Fruit fly (Drosophila melanogaster) whole organism, embryonic: Measurements from ENCODE around the gene SppL.
A peak's percentile ranks its signal among the peaks of the same experiment; 100 is the strongest.

Experiments
- CG11695 ChIP-seq: fragments of 200-800 bp; sonication (Bioruptor generic); IDR thresholded peaks from 3 replicates; pipeline ENCODE4 v1.3.6; 2022; ENCODE audit warnings: missing biosample characterization, missing genetic modification characterization
- CG11723 ChIP-seq: fragments of 200-800 bp; sonication (Bioruptor generic); optimal IDR thresholded peaks from 2 replicates; lab custom pipeline; 2017; ENCODE audit warnings: missing biosample characterization, mild to moderate bottlenecking, missing genetic modification characterization
- CG12769 ChIP-seq: fragments of 200-800 bp; sonication (Bioruptor generic); optimal IDR thresholded peaks from 2 replicates; lab custom pipeline; 2019; ENCODE audit warnings: missing biosample characterization, mild to moderate bottlenecking, missing genetic modification characterization, moderate library complexity
- CG17612 ChIP-seq: fragments of 200-800 bp; sonication (Bioruptor generic); IDR thresholded peaks from 2 replicates; pipeline ENCODE4 v1.3.6; 2022; ENCODE audit warnings: missing biosample characterization, missing genetic modification characterization
- CG17912 ChIP-seq: fragments of 200-800 bp; sonication (Bioruptor generic); optimal IDR thresholded peaks from 2 replicates; lab custom pipeline; 2018; ENCODE audit warnings: missing biosample characterization, mild to moderate bottlenecking, missing genetic modification characterization
- CG1832 ChIP-seq: fragments of 200-800 bp; sonication (Bioruptor generic); optimal IDR thresholded peaks from 2 replicates; lab custom pipeline; 2017; ENCODE audit warnings: missing biosample characterization, mild to moderate bottlenecking, missing genetic modification characterization, inconsistent platforms
- CG18476 ChIP-seq: fragments of 200-800 bp; sonication (Bioruptor generic); optimal IDR thresholded peaks from 2 replicates; lab custom pipeline; 2016; ENCODE audit warnings: missing biosample characterization, mild to moderate bottlenecking, missing genetic modification characterization
- CG2678 ChIP-seq: fragments of 200-800 bp; sonication (Bioruptor generic); optimal IDR thresholded peaks from 3 replicates; lab custom pipeline; 2019; ENCODE audit warnings: missing biosample characterization, mild to moderate bottlenecking, missing genetic modification characterization, moderate library complexity
- CG30431 ChIP-seq: fragments of 200-800 bp; sonication (Bioruptor generic); optimal IDR thresholded peaks from 2 replicates; lab custom pipeline; 2017; ENCODE audit warnings: missing biosample characterization, missing genetic modification characterization
- CG4424 ChIP-seq: fragments of 200-800 bp; sonication (Bioruptor generic); optimal IDR thresholded peaks from 3 replicates; lab custom pipeline; 2016; ENCODE audit warnings: missing biosample characterization, missing genetic modification characterization
- CG7963 ChIP-seq: fragments of 200-800 bp; sonication (Bioruptor generic); IDR thresholded peaks from 3 replicates; pipeline ENCODE4 v1.3.6; 2022; ENCODE audit warnings: missing biosample characterization, missing genetic modification characterization; ENCODE audit not compliant: partially characterized antibody
- CG7987 ChIP-seq: fragments of 200-800 bp; sonication (Bioruptor generic); optimal IDR thresholded peaks from 2 replicates; lab custom pipeline; 2018; ENCODE audit warnings: missing biosample characterization, mild to moderate bottlenecking, missing genetic modification characterization, moderate library complexity
- CG8478 ChIP-seq: fragments of >200 bp; optimal IDR thresholded peaks from 2 replicates; lab custom pipeline; 2018
- CG8765 ChIP-seq: fragments of 200-800 bp; sonication (Bioruptor generic); IDR thresholded peaks from 2 replicates; pipeline ENCODE4 v1.3.6; 2022; ENCODE audit warnings: missing biosample characterization, missing genetic modification characterization
- CG9727 ChIP-seq: fragments of 200-800 bp; sonication (Bioruptor generic); optimal IDR thresholded peaks from 3 replicates; lab custom pipeline; 2017; ENCODE audit warnings: missing biosample characterization, mild to moderate bottlenecking, missing genetic modification characterization
- CoRest ChIP-seq: fragments of 200-800 bp; sonication (Bioruptor generic); optimal IDR thresholded peaks from 3 replicates; lab custom pipeline; 2018; ENCODE audit warnings: missing biosample characterization, mild to moderate bottlenecking, missing genetic modification characterization, moderate library complexity
- D19A ChIP-seq: fragments of 200-800 bp; optimal IDR thresholded peaks from 3 replicates; lab custom pipeline; 2019; ENCODE audit warnings: missing biosample characterization, mild to moderate bottlenecking, missing genetic modification characterization, moderate library complexity
- Dad ChIP-seq: fragments of 200-800 bp; sonication (Bioruptor generic); optimal IDR thresholded peaks from 3 replicates; lab custom pipeline; 2016; ENCODE audit warnings: missing biosample characterization, missing genetic modification characterization
- Dbx ChIP-seq: fragments of 200-800 bp; sonication (Bioruptor generic); IDR thresholded peaks from 3 replicates; pipeline ENCODE4 v1.3.6; 2022; ENCODE audit warnings: missing biosample characterization, missing genetic modification characterization
- Ets97D ChIP-seq: fragments of 200-800 bp; sonication (Bioruptor generic); optimal IDR thresholded peaks from 3 replicates; lab custom pipeline; 2016; ENCODE audit warnings: missing biosample characterization, missing genetic modification characterization
- Gug ChIP-seq: fragments of 200-800 bp; sonication (Bioruptor generic); IDR thresholded peaks from 4 replicates; pipeline ENCODE4 v1.3.6; 2022; ENCODE audit warnings: missing biosample characterization, missing genetic modification characterization
- Hand ChIP-seq: fragments of 200-800 bp; sonication (Bioruptor generic); optimal IDR thresholded peaks from 2 replicates; lab custom pipeline; 2017; ENCODE audit warnings: mild to moderate bottlenecking, missing biosample characterization, missing genetic modification reagents, missing genetic modification characterization
- Hmr ChIP-seq: fragments of 200-800 bp; sonication (Bioruptor generic); optimal IDR thresholded peaks from 3 replicates; lab custom pipeline; 2017; ENCODE audit warnings: mild to moderate bottlenecking, missing biosample characterization, missing genetic modification reagents, missing genetic modification characterization
- MTF-1 ChIP-seq: fragments of 200-800 bp; sonication (Bioruptor generic); optimal IDR thresholded peaks from 2 replicates; lab custom pipeline; 2018; ENCODE audit warnings: missing biosample characterization, mild to moderate bottlenecking, missing genetic modification characterization, borderline replicate concordance
- Six4 ChIP-seq: fragments of 200-800 bp; sonication (Bioruptor generic); optimal IDR thresholded peaks from 2 replicates; lab custom pipeline; 2016; ENCODE audit warnings: missing biosample characterization, missing genetic modification characterization
- Sox100B ChIP-seq: fragments of 200-800 bp; sonication (Bioruptor generic); optimal IDR thresholded peaks from 3 replicates; lab custom pipeline; 2018; ENCODE audit warnings: missing biosample characterization, mild to moderate bottlenecking, missing genetic modification characterization
- Sox102F ChIP-seq: fragments of 200-800 bp; sonication (Bioruptor generic); optimal IDR thresholded peaks from 2 replicates; lab custom pipeline; 2018; ENCODE audit warnings: missing biosample characterization, mild to moderate bottlenecking, missing genetic modification characterization, moderate library complexity
- Stat92E ChIP-seq, 3 experiments: fragments of >200 bp in 2 of 3; fragments of 200-800 bp in 1 of 3; sonication (Bioruptor generic) in 1 of 3; optimal IDR thresholded peaks; 2 replicates each; lab custom pipeline; 2017 to 2019; ENCODE audit warnings: missing biosample characterization in 3 of 3, missing genetic modification characterization in 3 of 3, mild to moderate bottlenecking in 1 of 3, moderate library complexity in 1 of 3
- Usf ChIP-seq: fragments of 200-800 bp; sonication (Bioruptor generic); optimal IDR thresholded peaks from 2 replicates; lab custom pipeline; 2017; ENCODE audit warnings: missing genotype, missing biosample characterization, missing genetic modification characterization
- Xrp1 ChIP-seq: fragments of 200-800 bp; sonication (Bioruptor generic); IDR thresholded peaks from 2 replicates; pipeline ENCODE4 v1.3.6; 2022; ENCODE audit warnings: missing biosample characterization, missing genetic modification characterization
- al ChIP-seq: fragments of 200-800 bp; sonication (Bioruptor generic); IDR thresholded peaks from 2 replicates; pipeline ENCODE4 v1.3.6; 2022; ENCODE audit warnings: missing biosample characterization, missing genetic modification characterization
- ap ChIP-seq: fragments of 200-800 bp; sonication (Bioruptor generic); IDR thresholded peaks from 2 replicates; pipeline ENCODE4 v1.3.6; 2022; ENCODE audit warnings: missing biosample characterization, missing genetic modification characterization
- ci ChIP-seq: fragments of 200-800 bp; sonication (Bioruptor generic); IDR thresholded peaks from 3 replicates; pipeline ENCODE4 v1.3.6; 2022; ENCODE audit warnings: missing biosample characterization, missing genetic modification characterization
- dati ChIP-seq: fragments of 200-800 bp; sonication (Bioruptor generic); IDR thresholded peaks from 2 replicates; pipeline ENCODE4 v1.3.6; 2022; ENCODE audit warnings: missing biosample characterization, missing genetic modification characterization
- dimm ChIP-seq: fragments of 200-800 bp; sonication (Bioruptor generic); IDR thresholded peaks from 2 replicates; pipeline ENCODE4 v1.3.6; 2022; ENCODE audit warnings: missing biosample characterization, missing genetic modification characterization
- dmrt99B ChIP-seq: fragments of 200-800 bp; sonication (Bioruptor generic); optimal IDR thresholded peaks from 2 replicates; lab custom pipeline; 2018; ENCODE audit warnings: missing biosample characterization, mild to moderate bottlenecking, missing genetic modification characterization, moderate library complexity
- her ChIP-seq: fragments of 200-800 bp; sonication (Bioruptor generic); optimal IDR thresholded peaks from 2 replicates; lab custom pipeline; 2016; ENCODE audit warnings: missing biosample characterization, missing genetic modification characterization
- ken ChIP-seq: fragments of 200-800 bp; sonication (Bioruptor generic); IDR thresholded peaks from 3 replicates; pipeline ENCODE4 v1.3.6; 2022; ENCODE audit warnings: missing biosample characterization, missing genetic modification characterization
- lab ChIP-seq: fragments of 200-800 bp; sonication (Bioruptor generic); optimal IDR thresholded peaks from 3 replicates; lab custom pipeline; 2017; ENCODE audit warnings: missing biosample characterization, missing genetic modification characterization, mild to moderate bottlenecking, moderate library complexity, missing genetic modification reagents
- nerfin-1 ChIP-seq: fragments of 200-800 bp; sonication (Bioruptor generic); optimal IDR thresholded peaks from 3 replicates; lab custom pipeline; 2019; ENCODE audit warnings: missing biosample characterization, mild to moderate bottlenecking, missing genetic modification characterization, moderate library complexity
- nmo ChIP-seq: fragments of 200-800 bp; sonication (Bioruptor generic); optimal IDR thresholded peaks from 2 replicates; lab custom pipeline; 2018; ENCODE audit warnings: missing biosample characterization, mild to moderate bottlenecking, missing genetic modification characterization, moderate library complexity
- otp ChIP-seq: fragments of 200-800 bp; sonication (Bioruptor generic); IDR thresholded peaks from 3 replicates; pipeline ENCODE4, ENCODE4 v1.3.6; 2022; ENCODE audit warnings: missing biosample characterization, missing genetic modification characterization
- run ChIP-seq: fragments of 200-800 bp; sonication (Bioruptor generic); optimal IDR thresholded peaks from 3 replicates; lab custom pipeline; 2018; ENCODE audit warnings: missing biosample characterization, mild to moderate bottlenecking, missing genetic modification characterization
- sens ChIP-seq: fragments of 200-800 bp; sonication (Bioruptor generic); peaks from one replicate; lab custom pipeline; 2016; ENCODE audit warnings: missing biosample characterization, missing genetic modification characterization
- sr ChIP-seq: fragments of 200-800 bp; sonication (Bioruptor generic); IDR thresholded peaks from 3 replicates; pipeline ENCODE4 v1.3.6; 2022; ENCODE audit warnings: missing biosample characterization, missing genetic modification characterization
- tgo ChIP-seq: fragments of 200-800 bp; sonication (Bioruptor generic); IDR thresholded peaks from 3 replicates; pipeline ENCODE4 v1.3.6; 2022; ENCODE audit warnings: missing biosample characterization, missing genetic modification characterization
- trem ChIP-seq: fragments of 200-800 bp; optimal IDR thresholded peaks from 3 replicates; lab custom pipeline; 2019; ENCODE audit warnings: missing biosample characterization, mild to moderate bottlenecking, missing genetic modification characterization, moderate library complexity
- vnd ChIP-seq: fragments of 200-800 bp; sonication (Bioruptor generic); IDR thresholded peaks from 3 replicates; pipeline ENCODE4 v1.3.6; 2022; ENCODE audit warnings: missing biosample characterization, missing genetic modification characterization; ENCODE audit not compliant: partially characterized antibody
- z ChIP-seq: fragments of 200-800 bp; sonication (Bioruptor generic); IDR thresholded peaks from 3 replicates; pipeline ENCODE4 v1.3.6; 2022; ENCODE audit warnings: missing biosample characterization, missing genetic modification characterization

SppL gene

dm6 chr3R:25880971-25881809 lies 594 bp upstream of the SppL start, which contains the start of gene Tsp96F (continued):
- TF ChIP-seq CG4424 (GFP tag; lab: Kevin White, UChicago) = no peak
- no peak for TF ChIP-seq z (GFP tag; lab: Robert Waterston, UW)
- no peak for TF ChIP-seq dimm
- no peak; the same call in 2 of the 3 replicates for TF ChIP-seq Dbx (GFP tag; lab: Robert Waterston, UW)
- TF ChIP-seq CG11723 (GFP tag; lab: Kevin White, UChicago) = no peak
- 0 out of 3 replicates have a peak, but pooled peaks have one; percentile 9 for TF ChIP-seq ken (GFP tag; lab: Robert Waterston, UW)
- TF ChIP-seq run (tag; lab: Kevin White, UChicago) = no peak
- TF ChIP-seq Gug (GFP tag; lab: Robert Waterston, UW) = no peak
- TF ChIP-seq CG1832 (GFP tag; lab: Kevin White, UChicago) = no peak
- TF ChIP-seq Dad (GFP tag; lab: Kevin White, UChicago) = peak; percentile 24
- TF ChIP-seq CG11695 (GFP tag; lab: Robert Waterston, UW) = no peak
- TF ChIP-seq sr (GFP tag; lab: Robert Waterston, UW) = no peak
- TF ChIP-seq CG2678 (tag; lab: Kevin White, UChicago) = no peak
- TF ChIP-seq CoRest (tag; lab: Kevin White, UChicago) = peak; percentile 18
- no peak for TF ChIP-seq vnd (GFP tag; lab: Robert Waterston, UW)
- no peak for TF ChIP-seq ap
- peak; percentile 53 for TF ChIP-seq trem
- TF ChIP-seq Stat92E (GFP tag; optimal IDR thresholded peaks at IDR 0.05; lab: Kevin White, UChicago) = peak in 1 of 3 experiments; percentile 38
- no peak for TF ChIP-seq her (GFP tag; lab: Kevin White, UChicago)
- no peak for TF ChIP-seq dmrt99B (tag; lab: Kevin White, UChicago)
- TF ChIP-seq nmo (GFP tag; lab: Kevin White, UChicago) = no peak
- no peak for TF ChIP-seq Hand (GFP tag; lab: Kevin White, UChicago)
- TF ChIP-seq dati = no peak
- no peak for TF ChIP-seq al
- TF ChIP-seq sens (GFP tag; lab: Kevin White, UChicago) = peak; percentile 51
- no peak for TF ChIP-seq CG9727 (GFP tag; lab: Kevin White, UChicago)
- TF ChIP-seq CG12769 (tag; lab: Kevin White, UChicago) = no peak
- TF ChIP-seq ci (GFP tag; lab: Robert Waterston, UW) = no peak; the same call in 2 of the 3 replicates
- TF ChIP-seq Usf (GFP tag; lab: Kevin White, UChicago) = no peak
- peak; percentile 53 for TF ChIP-seq Hmr
- TF ChIP-seq Six4 (GFP tag; lab: Kevin White, UChicago) = no peak
- TF ChIP-seq CG7963 (GFP tag; lab: Robert Waterston, UW) = 0 out of 3 replicates have a peak, but pooled peaks have one; percentile 47
- TF ChIP-seq CG7987 = peak; percentile 4
- no peak for TF ChIP-seq CG17612
- TF ChIP-seq CG18476 (GFP tag; lab: Kevin White, UChicago) = no peak
- TF ChIP-seq CG17912 (GFP tag; lab: Kevin White, UChicago) = peak; percentile 6
- TF ChIP-seq CG8765 (GFP tag; lab: Robert Waterston, UW) = no peak
- peak; percentile 74 for TF ChIP-seq Ets97D (GFP tag; lab: Kevin White, UChicago)
- TF ChIP-seq otp = no peak
- TF ChIP-seq CG8478 (lab: Kevin White, UChicago) = no peak
- peak; percentile 8; the same call in 1 of the 2 replicates for TF ChIP-seq Xrp1 (GFP tag; lab: Robert Waterston, UW)
- no peak for TF ChIP-seq tgo (GFP tag; lab: Robert Waterston, UW)
- TF ChIP-seq MTF-1 (GFP tag; lab: Kevin White, UChicago) = peak; percentile 42
- TF ChIP-seq Sox100B = no peak
- no peak for TF ChIP-seq CG30431 (GFP tag; lab: Kevin White, UChicago)
- peak; percentile 4 for TF ChIP-seq lab (GFP tag; lab: Kevin White, UChicago)
- peak; percentile 16 for TF ChIP-seq nerfin-1
- no peak for TF ChIP-seq Sox102F (GFP tag; lab: Kevin White, UChicago)
- TF ChIP-seq D19A (tag; lab: Kevin White, UChicago) = no peak
